Worm (Caenorhabditis elegans): ENCODE measurements around the gene clc-5.

clc-5 gene

DNA sequence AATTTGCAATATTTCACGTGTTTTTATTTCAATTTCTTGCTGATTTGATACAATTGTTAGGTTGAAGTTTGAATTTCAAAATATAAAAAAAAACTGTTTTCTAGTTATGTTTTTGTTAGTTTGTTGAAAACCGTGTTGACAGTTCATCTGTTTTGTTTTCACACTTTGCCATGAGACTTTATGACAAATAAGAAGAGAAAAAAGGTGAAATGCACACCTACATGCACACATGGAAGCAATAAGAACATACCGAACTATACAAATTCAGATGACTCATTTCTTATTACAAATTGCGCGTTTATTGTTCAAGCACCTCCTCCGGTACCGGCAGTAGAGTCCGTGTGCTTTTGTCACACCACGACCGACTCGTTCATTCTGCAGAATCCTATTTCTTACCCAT lies 12.8 kb upstream of the clc-5 start, which contains the start of gene C10A4.9:
TSS of gene C10A4.9 (plus strand) at position 301 of the 400 bp plus-strand sequence.
- TF ChIP-seq nfya-1 (tag; optimal IDR thresholded peaks at IDR 0.05), result no peak
- no peak for TF ChIP-seq madf-2 (tag; optimal IDR thresholded peaks at IDR 0.05)
- no peak for TF ChIP-seq unc-3 (GFP tag; conservative IDR thresholded peaks at IDR 0.05)
- TF ChIP-seq unc-3 (tag; optimal IDR thresholded peaks at IDR 0.05), result no peak
- no peak for TF ChIP-seq ahr-1 (tag; optimal IDR thresholded peaks at IDR 0.05)
- TF ChIP-seq K02D7.2 (tag; optimal IDR thresholded peaks at IDR 0.05), result no peak
- TF ChIP-seq ceh-31 (tag; optimal IDR thresholded peaks at IDR 0.05), result no peak

DNA sequence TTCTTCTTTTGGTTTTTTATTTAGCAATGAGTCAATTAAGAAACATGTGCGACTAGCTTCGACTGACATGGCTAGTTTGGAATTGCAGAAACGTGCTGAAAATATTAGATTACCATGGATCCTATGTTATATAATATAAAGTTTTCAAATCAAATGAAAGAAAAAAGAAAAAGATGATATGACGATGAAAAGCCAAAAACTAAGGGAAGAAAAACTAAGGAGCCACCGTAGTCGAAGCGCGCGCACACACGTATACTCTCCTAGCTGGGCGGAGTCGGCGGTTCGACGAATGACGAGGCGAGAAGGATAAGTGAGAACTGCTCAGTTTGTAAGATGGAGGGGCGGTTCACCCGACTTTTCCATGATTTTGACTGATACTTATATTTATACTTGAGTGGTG lies 8.6 kb upstream of the clc-5 start, which contains the start of gene mnm-2:
TSS of gene mnm-2 (minus strand) at position 101 of the 400 bp plus-strand sequence.
- TF ChIP-seq fkh-10 (GFP tag; optimal IDR thresholded peaks at IDR 0.05) (no peak), ceh-9 (tag; optimal IDR thresholded peaks at IDR 0.05) (no peak), zip-5 (tag; optimal IDR thresholded peaks at IDR 0.05) (no peak), unc-55 (GFP tag; optimal IDR thresholded peaks at IDR 0.05) (no peak), unc-86 (tag; optimal IDR thresholded peaks at IDR 0.05) (no peak)

DNA sequence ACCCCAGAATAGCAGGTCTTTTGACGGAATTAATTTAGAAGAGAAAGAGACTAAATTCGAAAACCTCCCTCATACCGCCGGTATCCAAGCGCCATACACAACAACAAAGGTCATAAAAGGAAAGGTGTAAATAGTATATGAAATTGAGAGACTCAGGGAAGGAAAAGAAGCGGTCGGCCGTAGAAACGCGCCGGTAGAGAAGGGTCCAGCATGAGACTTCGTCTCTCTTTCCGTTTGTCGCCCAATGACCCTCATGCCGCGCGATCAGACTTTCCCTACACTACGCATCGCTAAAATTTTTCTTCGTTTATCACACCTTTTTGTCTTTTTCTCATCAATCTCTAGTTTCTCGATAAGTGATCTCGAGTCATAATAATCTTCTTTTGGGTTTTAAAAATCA lies 2.9 kb upstream of the clc-5 start:
- TF ChIP-seq nhr-232 (tag; optimal IDR thresholded peaks at IDR 0.05) (no peak), pros-1 (tag; optimal IDR thresholded peaks at IDR 0.05) (no peak), lin-11 (tag; optimal IDR thresholded peaks at IDR 0.05) (no peak), npax-4 (tag; optimal IDR thresholded peaks at IDR 0.05) (no peak), fax-1 (tag; optimal IDR thresholded peaks at IDR 0.05) (no peak), fkh-10 (GFP tag; optimal IDR thresholded peaks at IDR 0.05) (no peak), ceh-48 (tag; optimal IDR thresholded peaks at IDR 0.05) (no peak), hlh-6 (tag; optimal IDR thresholded peaks at IDR 0.05) (no peak), pha-2 (tag; optimal IDR thresholded peaks at IDR 0.05) (no peak), unc-3 (GFP tag; conservative IDR thresholded peaks at IDR 0.05) (no peak), unc-3 (tag; optimal IDR thresholded peaks at IDR 0.05) (no peak)

DNA sequence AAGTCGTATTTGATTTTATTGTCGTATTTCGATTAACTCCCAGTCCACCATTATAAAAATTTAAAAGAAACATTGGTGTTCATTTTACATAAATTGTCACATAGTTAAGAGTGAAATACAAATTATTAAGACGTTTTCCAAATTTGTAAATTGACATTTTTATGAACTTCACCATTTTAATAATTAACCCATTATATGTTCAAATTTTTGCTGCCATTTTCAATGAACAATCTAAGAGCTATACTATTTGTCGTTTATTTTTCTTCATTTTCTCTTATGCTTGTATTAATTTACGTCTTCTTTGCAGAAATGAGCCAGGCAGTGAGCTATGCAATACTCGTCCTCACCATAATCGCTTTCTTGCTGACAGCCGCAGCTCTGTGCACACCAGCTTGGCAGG lies 2.2 kb upstream of the clc-5 start, which contains the start of gene clc-2:
TSS of gene clc-2 (plus strand) at position 301 of the 400 bp plus-strand sequence.
- TF ChIP-seq pat-9 (tag; optimal IDR thresholded peaks at IDR 0.05) (no peak), pag-3 (tag; optimal IDR thresholded peaks at IDR 0.05; ENCODE audit: borderline replicate concordance) (no peak), eyg-1 (tag; optimal IDR thresholded peaks at IDR 0.05) (no peak), fkh-6 (tag; optimal IDR thresholded peaks at IDR 0.05) (no peak), hlh-6 (tag; optimal IDR thresholded peaks at IDR 0.05) (no peak), ceh-14 (tag; optimal IDR thresholded peaks at IDR 0.05) (no peak), pros-1 (tag; optimal IDR thresholded peaks at IDR 0.05) (no peak), unc-55 (GFP tag; optimal IDR thresholded peaks at IDR 0.05) (no peak), F13H6.1 (tag; optimal IDR thresholded peaks at IDR 0.05) (no peak), tbx-7 (tag; optimal IDR thresholded peaks at IDR 0.05) (no peak), ama-1 (optimal IDR thresholded peaks at IDR 0.05) (no peak), ref-2 (tag; optimal IDR thresholded peaks at IDR 0.05) (no peak)

DNA sequence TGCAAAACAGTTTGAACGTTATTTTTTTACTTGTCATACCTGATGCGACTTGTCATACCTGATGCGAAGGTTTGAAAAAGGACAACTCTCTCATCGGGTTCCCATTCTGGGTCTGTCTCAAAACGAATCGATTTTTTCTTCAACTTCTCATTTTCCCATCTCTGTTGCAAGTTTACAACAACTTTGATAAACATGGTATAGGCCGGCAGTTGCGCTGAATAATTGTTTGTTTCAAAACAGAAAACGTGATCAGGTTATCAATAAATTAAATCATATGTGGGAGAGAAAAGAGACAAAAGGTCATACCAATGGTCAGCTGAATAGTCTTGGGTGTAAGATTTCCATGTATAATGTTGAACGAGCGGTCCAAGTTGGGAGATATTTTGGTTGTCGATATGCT lies 3.5 kb downstream of the clc-5 start:
- TF ChIP-seq nfya-1 (tag; optimal IDR thresholded peaks at IDR 0.05), result no peak
- no peak for TF ChIP-seq ceh-30 (tag; optimal IDR thresholded peaks at IDR 0.05)
- TF ChIP-seq lin-11 (tag; optimal IDR thresholded peaks at IDR 0.05), result no peak
- no peak for TF ChIP-seq ceh-2 (tag; optimal IDR thresholded peaks at IDR 0.05)
- no peak for TF ChIP-seq sdc-2 (tag; optimal IDR thresholded peaks at IDR 0.05)
- no peak for TF ChIP-seq fkh-6 (tag; optimal IDR thresholded peaks at IDR 0.05)
- TF ChIP-seq pat-9 (tag; optimal IDR thresholded peaks at IDR 0.05), result no peak
- TF ChIP-seq odd-2 (tag; optimal IDR thresholded peaks at IDR 0.05), result no peak
- no peak for TF ChIP-seq K02D7.2 (tag; optimal IDR thresholded peaks at IDR 0.05)
- no peak for TF ChIP-seq unc-3 (GFP tag; conservative IDR thresholded peaks at IDR 0.05)
- TF ChIP-seq unc-3 (tag; optimal IDR thresholded peaks at IDR 0.05), result no peak
- TF ChIP-seq ceh-14 (tag; optimal IDR thresholded peaks at IDR 0.05), result no peak
- no peak for TF ChIP-seq T23F11.4 (GFP tag; optimal IDR thresholded peaks at IDR 0.05)
- no peak for TF ChIP-seq fkh-10 (GFP tag; optimal IDR thresholded peaks at IDR 0.05)
- no peak for TF ChIP-seq elt-2 (tag; optimal IDR thresholded peaks at IDR 0.05)
- TF ChIP-seq ets-4 (tag; optimal IDR thresholded peaks at IDR 0.05), result no peak
- TF ChIP-seq ahr-1 (tag; optimal IDR thresholded peaks at IDR 0.05), result no peak
- TF ChIP-seq ceh-31 (tag; optimal IDR thresholded peaks at IDR 0.05), result no peak
